Fruit fly (Drosophila melanogaster): ENCODE results near the gene CG15167.

- TF ChIP-seq psq (optimal IDR thresholded peaks at IDR 0.05) = no peak
- TF ChIP-seq Dll (optimal IDR thresholded peaks at IDR 0.05) = no peak
Measured at dm6 chr2L:18752823-18753222, 12.7 kb downstream of the CG15167 start.

Data from whole organism.